Worm (Caenorhabditis elegans) whole organism, L3 larva: ENCODE data around the gene Y59H11AR.3.

ENCODE experiments used
- ceh-82 ChIP-seq: fragments of 150-350 bp; optimal IDR thresholded peaks from 2 replicates; lab custom pipeline; 2014; ENCODE audit warnings: missing biosample characterization, missing genetic modification characterization
- fkh-10 ChIP-seq: sonication (generic microtip); optimal IDR thresholded peaks from 2 replicates; lab custom pipeline; 2017; ENCODE audit warnings: missing biosample characterization, missing genetic modification reagents, missing genetic modification characterization
- mml-1 ChIP-seq: fragments of 150-350 bp; sonication (generic microtip); optimal IDR thresholded peaks from 3 replicates; lab custom pipeline; 2014; ENCODE audit warnings: missing biosample characterization, missing genetic modification characterization
- skn-1 ChIP-seq: fragments of 150-350 bp; optimal IDR thresholded peaks from 2 replicates; lab custom pipeline; 2014; ENCODE audit warnings: missing biosample characterization, missing genetic modification characterization
- tbx-2 ChIP-seq: sonication (generic microtip); optimal IDR thresholded peaks from 2 replicates; lab custom pipeline; 2016; ENCODE audit warnings: mild to moderate bottlenecking, missing genetic modification characterization, missing compliant biosample characterization
- zag-1 ChIP-seq: fragments of 150-350 bp; optimal IDR thresholded peaks from 2 replicates; lab custom pipeline; 2014; ENCODE audit warnings: missing biosample characterization, missing genetic modification characterization
- ztf-11 ChIP-seq: fragments of 150-350 bp; optimal IDR thresholded peaks from 2 replicates; lab custom pipeline; 2014; ENCODE audit warnings: missing biosample characterization, missing genetic modification characterization

DNA sequence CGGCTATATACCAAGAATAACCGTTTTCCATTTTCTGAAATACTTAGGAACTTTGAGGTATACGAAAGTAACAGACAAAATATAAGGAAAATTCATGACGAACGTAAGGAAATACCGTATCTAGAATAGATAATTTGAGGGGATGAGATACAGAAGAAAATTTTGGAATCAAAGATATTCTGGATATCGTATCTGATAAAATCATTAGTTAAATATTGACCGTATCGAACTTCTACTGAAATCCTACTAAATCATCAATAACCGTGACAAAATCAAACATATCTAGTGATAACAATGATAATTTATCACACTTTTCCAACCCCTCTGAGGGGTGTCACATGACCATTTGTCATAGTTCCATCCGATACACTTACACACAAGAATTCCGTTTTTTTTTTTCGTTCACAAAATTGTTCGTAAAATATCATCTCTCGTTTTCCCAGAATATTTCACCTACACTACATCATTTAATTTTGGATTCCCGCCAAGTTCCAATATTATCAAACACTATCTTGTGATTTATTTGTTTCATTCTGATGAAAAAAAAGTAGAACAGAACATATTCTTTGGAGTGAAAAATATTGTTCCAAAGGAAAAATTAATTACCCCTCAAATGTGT lies 5.6 kb upstream of the Y59H11AR.3 start, which contains the start of gene Y59H11AR.4:
- no peak for TF ChIP-seq mml-1 (tag; lab: Kevin White, UChicago)
- no peak for TF ChIP-seq tbx-2 (tag; lab: Kevin White, UChicago)
- TF ChIP-seq skn-1 (tag; lab: Kevin White, UChicago), result no peak
- no peak for TF ChIP-seq zag-1
- no peak for TF ChIP-seq ceh-82 (tag; lab: Kevin White, UChicago)
- TF ChIP-seq fkh-10 (GFP tag; lab: Kevin White, UChicago), result no peak
- no peak for TF ChIP-seq ztf-11 (tag; lab: Kevin White, UChicago)
